Fruit fly (Drosophila melanogaster) whole organism, embryonic: ENCODE data around the gene Dhod.

Source experiments
- ATbp ChIP-seq: fragments of 200-800 bp; sonication (Bioruptor generic); optimal IDR thresholded peaks from 2 replicates; lab custom pipeline; 2017; ENCODE audit warnings: missing biosample characterization, mild to moderate bottlenecking, missing genetic modification characterization, missing genetic modification reagents
- Ada2b ChIP-seq: fragments of 200-800 bp; sonication (Bioruptor generic); IDR thresholded peaks from 2 replicates; pipeline ENCODE4 v1.3.6; 2022; ENCODE audit warnings: missing biosample characterization, missing genetic modification characterization
- CG11504 ChIP-seq: fragments of 200-800 bp; sonication (Bioruptor generic); optimal IDR thresholded peaks from 3 replicates; lab custom pipeline; 2019; ENCODE audit warnings: missing biosample characterization, mild to moderate bottlenecking, missing genetic modification characterization, moderate library complexity
- CG11560 ChIP-seq: fragments of 200-800 bp; sonication (Bioruptor generic); IDR thresholded peaks from 3 replicates; pipeline ENCODE4 v1.3.6; 2022; ENCODE audit warnings: missing biosample characterization, missing genetic modification characterization
- CG15696 ChIP-seq: fragments of 200-800 bp; sonication (Bioruptor generic); optimal IDR thresholded peaks from 2 replicates; lab custom pipeline; 2019; ENCODE audit warnings: missing biosample characterization, mild to moderate bottlenecking, missing genetic modification characterization, moderate library complexity
- CG17568 ChIP-seq: fragments of 200-800 bp; sonication (Bioruptor generic); optimal IDR thresholded peaks from 2 replicates; lab custom pipeline; 2018; ENCODE audit warnings: missing biosample characterization, mild to moderate bottlenecking, missing genetic modification characterization, moderate library complexity
- CG17612 ChIP-seq: fragments of 200-800 bp; sonication (Bioruptor generic); IDR thresholded peaks from 2 replicates; pipeline ENCODE4 v1.3.6; 2022; ENCODE audit warnings: missing biosample characterization, missing genetic modification characterization
- CG2202 ChIP-seq: fragments of 200-800 bp; sonication (Bioruptor generic); optimal IDR thresholded peaks from 2 replicates; lab custom pipeline; 2018; ENCODE audit warnings: missing biosample characterization, mild to moderate bottlenecking, missing genetic modification characterization
- CG30403 ChIP-seq: fragments of 200-800 bp; sonication (Bioruptor generic); optimal IDR thresholded peaks from 3 replicates; lab custom pipeline; 2016; ENCODE audit warnings: missing biosample characterization, missing genetic modification characterization
- CG31441 ChIP-seq: fragments of 200-800 bp; sonication (Bioruptor generic); IDR thresholded peaks from 2 replicates; pipeline ENCODE4 v1.3.6; 2022; ENCODE audit warnings: missing biosample characterization, missing genetic modification characterization
- CG34224 ChIP-seq: fragments of 200-800 bp; sonication (Bioruptor generic); IDR thresholded peaks from 3 replicates; pipeline ENCODE4 v1.3.6; 2022; ENCODE audit warnings: missing biosample characterization, missing genetic modification characterization; ENCODE audit not compliant: partially characterized antibody
- CG34376 ChIP-seq: fragments of 200-800 bp; sonication (Bioruptor generic); optimal IDR thresholded peaks from 2 replicates; lab custom pipeline; 2018; ENCODE audit warnings: missing biosample characterization, mild to moderate bottlenecking, missing genetic modification characterization
- CG4424 ChIP-seq: fragments of 200-800 bp; sonication (Bioruptor generic); optimal IDR thresholded peaks from 3 replicates; lab custom pipeline; 2016; ENCODE audit warnings: missing biosample characterization, missing genetic modification characterization
- CG4707 ChIP-seq: fragments of 200-800 bp; sonication (Bioruptor generic); optimal IDR thresholded peaks from 2 replicates; lab custom pipeline; 2018; ENCODE audit warnings: missing biosample characterization, mild to moderate bottlenecking, missing genetic modification characterization, moderate library complexity
- CG5245 ChIP-seq: fragments of 200-800 bp; sonication (Bioruptor generic); optimal IDR thresholded peaks from 3 replicates; lab custom pipeline; 2016; ENCODE audit warnings: missing biosample characterization, missing genetic modification characterization
- CG8089 ChIP-seq: fragments of 200-800 bp; sonication (Bioruptor generic); optimal IDR thresholded peaks from 3 replicates; lab custom pipeline; 2016; ENCODE audit warnings: missing biosample characterization, missing genetic modification characterization
- CG9215 ChIP-seq: fragments of 200-800 bp; sonication (Bioruptor generic); IDR thresholded peaks from 2 replicates; pipeline ENCODE4 v1.3.6; 2022; ENCODE audit warnings: missing biosample characterization, missing genetic modification characterization
- Chrac-16 ChIP-seq: fragments of 200-800 bp; sonication (Bioruptor generic); optimal IDR thresholded peaks from 3 replicates; lab custom pipeline; 2016; ENCODE audit warnings: missing biosample characterization, missing genetic modification characterization
- D19B ChIP-seq: fragments of 200-800 bp; sonication (Bioruptor generic); optimal IDR thresholded peaks from 2 replicates; lab custom pipeline; 2017; ENCODE audit warnings: missing biosample characterization, mild to moderate bottlenecking, missing genetic modification characterization
- Dek ChIP-seq: fragments of 200-800 bp; sonication (Bioruptor generic); optimal IDR thresholded peaks from 3 replicates; lab custom pipeline; 2019; ENCODE audit warnings: missing biosample characterization, mild to moderate bottlenecking, missing genetic modification characterization, moderate library complexity
- Doc2 ChIP-seq: fragments of 200-800 bp; sonication (Bioruptor generic); IDR thresholded peaks from 2 replicates; pipeline ENCODE4 v1.3.6; 2022; ENCODE audit warnings: missing biosample characterization, missing genetic modification characterization
- Doc3 ChIP-seq: fragments of 200-800 bp; sonication (Bioruptor generic); IDR thresholded peaks from 3 replicates; pipeline ENCODE4 v1.3.6; 2022; ENCODE audit warnings: missing biosample characterization, missing genetic modification characterization; ENCODE audit not compliant: partially characterized antibody
- Fer2 ChIP-seq: fragments of 200-800 bp; sonication (Bioruptor generic); optimal IDR thresholded peaks from 2 replicates; lab custom pipeline; 2018; ENCODE audit warnings: missing biosample characterization, mild to moderate bottlenecking, missing genetic modification characterization, moderate library complexity
- HmgD ChIP-seq: fragments of 200-800 bp; sonication (Bioruptor generic); optimal IDR thresholded peaks from 3 replicates; lab custom pipeline; 2016; ENCODE audit warnings: missing biosample characterization, missing genetic modification characterization
- HmgZ ChIP-seq: fragments of 200-800 bp; sonication (Bioruptor generic); optimal IDR thresholded peaks from 2 replicates; lab custom pipeline; 2018; ENCODE audit warnings: missing biosample characterization, mild to moderate bottlenecking, missing genetic modification characterization
- Kr ChIP-seq: fragments of 200-800 bp; sonication (Bioruptor generic); optimal IDR thresholded peaks from 2 replicates; lab custom pipeline; 2017; ENCODE audit warnings: missing biosample characterization, mild to moderate bottlenecking, missing genetic modification characterization
- Med ChIP-seq: fragments of 200-800 bp; sonication (Bioruptor generic); peaks from one replicate; lab custom pipeline; 2016; ENCODE audit warnings: missing biosample characterization, missing genetic modification characterization, mild to moderate bottlenecking, inconsistent platforms, moderate library complexity
- NC2β ChIP-seq: fragments of 200-800 bp; sonication (Bioruptor generic); optimal IDR thresholded peaks from 2 replicates; lab custom pipeline; 2016; ENCODE audit warnings: missing biosample characterization, missing genetic modification characterization
- NFAT ChIP-seq: fragments of 200-800 bp; sonication (Bioruptor generic); IDR thresholded peaks from 2 replicates; pipeline ENCODE4 v1.3.6; 2022; ENCODE audit warnings: missing biosample characterization, missing genetic modification characterization
- Nf-YA ChIP-seq: fragments of 200-800 bp; sonication (Bioruptor generic); IDR thresholded peaks from 2 replicates; pipeline ENCODE4 v1.3.6; 2022; ENCODE audit warnings: missing biosample characterization, missing genetic modification characterization
- Sry-β ChIP-seq: fragments of 200-800 bp; sonication (Bioruptor generic); optimal IDR thresholded peaks from 2 replicates; lab custom pipeline; 2018; ENCODE audit warnings: missing biosample characterization, mild to moderate bottlenecking, missing genetic modification characterization, moderate library complexity
- bowl ChIP-seq: fragments of 200-800 bp; sonication (Bioruptor generic); IDR thresholded peaks from 2 replicates; pipeline ENCODE4 v1.3.6; 2022; ENCODE audit warnings: missing biosample characterization, missing genetic modification characterization
- caup ChIP-seq: fragments of 200-800 bp; sonication (Bioruptor generic); optimal IDR thresholded peaks from 3 replicates; lab custom pipeline; 2017; ENCODE audit warnings: missing biosample characterization, mild to moderate bottlenecking, missing genetic modification characterization, moderate library complexity; ENCODE audit not compliant: severe bottlenecking
- corto ChIP-seq: fragments of 200-800 bp; sonication (Bioruptor generic); optimal IDR thresholded peaks from 2 replicates; lab custom pipeline; 2016; ENCODE audit warnings: missing biosample characterization, mild to moderate bottlenecking, missing genetic modification characterization, moderate library complexity
- crc ChIP-seq: fragments of 200-800 bp; sonication (Bioruptor generic); optimal IDR thresholded peaks from 2 replicates; lab custom pipeline; 2016; ENCODE audit warnings: missing biosample characterization, missing genetic modification characterization
- crp ChIP-seq, 2 experiments: fragments of 200-800 bp; sonication (Bioruptor generic); optimal IDR thresholded peaks; 2 replicates in 1 of 2; 3 replicates in 1 of 2; lab custom pipeline; 2017; ENCODE audit warnings: missing biosample characterization in 2 of 2, missing genetic modification characterization in 2 of 2, mild to moderate bottlenecking in 1 of 2, moderate library complexity in 1 of 2
- en ChIP-seq: fragments of 200-800 bp; sonication (Bioruptor generic); optimal IDR thresholded peaks from 2 replicates; lab custom pipeline; 2016; ENCODE audit warnings: missing biosample characterization, missing genetic modification characterization
- eyg ChIP-seq: fragments of 200-800 bp; sonication (Bioruptor generic); optimal IDR thresholded peaks from 3 replicates; lab custom pipeline; 2016; ENCODE audit warnings: missing biosample characterization, missing genetic modification characterization
- fd3F ChIP-seq: fragments of 200-800 bp; sonication (Bioruptor generic); optimal IDR thresholded peaks from 2 replicates; lab custom pipeline; 2018; ENCODE audit warnings: missing biosample characterization, mild to moderate bottlenecking, missing genetic modification characterization, moderate library complexity
- gfzf ChIP-seq: fragments of 200-800 bp; sonication (Bioruptor generic); optimal IDR thresholded peaks from 2 replicates; lab custom pipeline; 2016; ENCODE audit warnings: missing biosample characterization, mild to moderate bottlenecking, missing genetic modification characterization, moderate library complexity
- ham ChIP-seq: fragments of 200-800 bp; sonication (Bioruptor generic); IDR thresholded peaks from 2 replicates; pipeline ENCODE4 v1.3.6; 2022; ENCODE audit warnings: missing biosample characterization, missing genetic modification characterization
- hbn ChIP-seq: fragments of 200-800 bp; sonication (Bioruptor generic); IDR thresholded peaks from 2 replicates; pipeline ENCODE4 v1.3.6; 2022; ENCODE audit warnings: missing biosample characterization, missing genetic modification characterization; ENCODE audit not compliant: partially characterized antibody
- lov ChIP-seq, 2 experiments: fragments of 200-800 bp in 1 of 2; fragments of >200 bp in 1 of 2; sonication (Bioruptor generic) in 1 of 2; IDR thresholded peaks in 1 of 2; optimal IDR thresholded peaks in 1 of 2; 2 replicates in 1 of 2; 3 replicates in 1 of 2; pipeline versions ENCODE4 v1.3.6 to Lab custom; 2017 to 2022; ENCODE audit warnings: missing biosample characterization in 1 of 2, missing genetic modification characterization in 1 of 2
- mirr ChIP-seq: fragments of 200-800 bp; sonication (Bioruptor generic); optimal IDR thresholded peaks from 3 replicates; lab custom pipeline; 2018; ENCODE audit warnings: missing biosample characterization, mild to moderate bottlenecking, missing genetic modification characterization
- pros ChIP-seq: fragments of 200-800 bp; sonication (Bioruptor generic); optimal IDR thresholded peaks from 3 replicates; lab custom pipeline; 2019; ENCODE audit warnings: missing biosample characterization, mild to moderate bottlenecking, missing genetic modification characterization, moderate library complexity
- rib ChIP-seq: fragments of 200-800 bp; sonication (Bioruptor generic); IDR thresholded peaks from 2 replicates; pipeline ENCODE4 v1.3.6; 2022; ENCODE audit warnings: missing biosample characterization, missing genetic modification characterization
- sna ChIP-seq: fragments of 200-800 bp; sonication (Bioruptor generic); IDR thresholded peaks from 2 replicates; pipeline ENCODE4 v1.3.6; 2022; ENCODE audit warnings: missing biosample characterization, missing genetic modification characterization; ENCODE audit not compliant: partially characterized antibody
- zen ChIP-seq: fragments of 200-800 bp; sonication (Bioruptor generic); optimal IDR thresholded peaks from 3 replicates; lab custom pipeline; 2018; ENCODE audit warnings: missing biosample characterization, mild to moderate bottlenecking, missing genetic modification characterization, moderate library complexity

The Dhod gene

DNA sequence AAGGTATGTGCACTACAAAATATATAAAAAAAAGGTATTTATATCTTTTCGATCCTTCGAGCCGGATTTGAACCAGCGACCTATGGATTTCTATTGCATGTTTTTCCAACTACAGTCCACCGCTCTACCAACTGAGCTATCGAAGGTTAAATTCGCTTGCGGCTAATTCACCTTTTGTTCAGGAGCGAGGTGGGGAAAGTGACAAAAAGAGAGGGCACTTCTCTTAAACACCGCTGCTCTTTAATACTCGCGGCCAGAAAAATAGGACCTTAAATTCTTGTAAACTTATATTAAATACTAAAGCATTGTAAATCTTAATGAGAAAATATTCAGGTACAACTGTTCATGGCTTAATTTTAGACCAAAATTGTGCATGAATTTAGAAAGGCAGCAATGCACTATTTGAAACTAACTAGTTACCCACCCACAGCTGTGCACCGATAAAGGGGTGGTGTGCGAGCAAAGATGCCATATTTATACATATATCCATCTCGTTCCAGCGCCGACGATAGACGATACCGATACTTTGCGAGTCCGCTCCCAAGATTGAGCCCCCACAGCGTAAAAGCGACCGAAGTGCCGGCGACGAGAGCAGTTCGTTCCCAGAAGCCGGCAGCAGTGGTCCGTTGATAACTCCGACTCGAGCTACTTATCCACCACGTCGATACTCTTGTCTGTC lies 16.5 kb upstream of the Dhod start:
- TF ChIP-seq CG34376, result peak; percentile 99
- peak; percentile 90 for TF ChIP-seq CG17612 (GFP tag; lab: Robert Waterston, UW)
- TF ChIP-seq en (GFP tag; lab: Kevin White, UChicago), result peak; percentile 96
- TF ChIP-seq CG4424 (GFP tag; lab: Kevin White, UChicago), result peak; percentile 98
- peak; percentile 97 for TF ChIP-seq Chrac-16 (GFP tag; lab: Kevin White, UChicago)
- TF ChIP-seq crc (GFP tag; lab: Kevin White, UChicago), result peak; percentile 96
- peak; percentile 92 for TF ChIP-seq Fer2 (tag; lab: Kevin White, UChicago)
- TF ChIP-seq pros, result peak; percentile 87
- TF ChIP-seq D19B, result peak; percentile 91
- TF ChIP-seq CG31441 (GFP tag; lab: Robert Waterston, UW), result peak; percentile 98
- peak; percentile 98 for TF ChIP-seq CG17568 (GFP tag; lab: Kevin White, UChicago)
- TF ChIP-seq Ada2b (GFP tag; lab: Robert Waterston, UW), result peak; percentile 97
- peak; percentile 89 for TF ChIP-seq CG9215 (GFP tag; lab: Robert Waterston, UW)
- peak; percentile 69; the same call in 1 of the 3 replicates for TF ChIP-seq CG34224 (GFP tag; lab: Robert Waterston, UW)
- peak; percentile 96 for TF ChIP-seq zen (tag; lab: Kevin White, UChicago)
- peak; percentile 32 for TF ChIP-seq gfzf
- TF ChIP-seq corto (GFP tag; lab: Kevin White, UChicago), result peak; percentile 98
- TF ChIP-seq HmgZ (tag; lab: Kevin White, UChicago), result peak; percentile 99
- TF ChIP-seq Doc2 (GFP tag; lab: Robert Waterston, UW), result peak; percentile 55; the same call in 1 of the 2 replicates
- TF ChIP-seq Dek (tag; lab: Kevin White, UChicago), result peak; percentile 98
- TF ChIP-seq NC2β (GFP tag; lab: Kevin White, UChicago), result peak; percentile 98
- TF ChIP-seq HmgD (GFP tag; lab: Kevin White, UChicago), result peak; percentile 95
- peak; percentile 98 for TF ChIP-seq caup (GFP tag; lab: Kevin White, UChicago)
- TF ChIP-seq CG2202 (tag; lab: Kevin White, UChicago), result peak; percentile 98
- peak; percentile 97 for TF ChIP-seq CG5245 (GFP tag; lab: Kevin White, UChicago)
- peak; percentile 96 for TF ChIP-seq rib (GFP tag; lab: Robert Waterston, UW)
- peak; percentile 92 for TF ChIP-seq fd3F (GFP tag; lab: Kevin White, UChicago)
- peak; percentile 74 for TF ChIP-seq Sry-β (GFP tag; lab: Kevin White, UChicago)
- TF ChIP-seq CG8089 (GFP tag; lab: Kevin White, UChicago), result peak; percentile 95
- peak; percentile 94 for TF ChIP-seq mirr (GFP tag; lab: Kevin White, UChicago)
- TF ChIP-seq hbn (GFP tag; lab: Robert Waterston, UW), result peak; percentile 65; the same call in 1 of the 2 replicates
- peak; percentile 97 for TF ChIP-seq CG11504 (tag; lab: Kevin White, UChicago)
- TF ChIP-seq Nf-YA (GFP tag; lab: Robert Waterston, UW), result peak; percentile 96
- peak; percentile 32 to 77 for TF ChIP-seq crp (GFP tag; optimal IDR thresholded peaks at IDR 0.05; lab: Kevin White, UChicago)
- no peak for TF ChIP-seq lov (optimal IDR thresholded peaks at IDR 0.05; lab: Kevin White, UChicago)
- peak; percentile 94 for TF ChIP-seq lov (GFP tag; IDR thresholded peaks at IDR 0.05; lab: Robert Waterston, UW)
- peak; percentile 98 for TF ChIP-seq CG30403 (GFP tag; lab: Kevin White, UChicago)
- TF ChIP-seq Doc3, result 0 out of 3 replicates have a peak, but pooled peaks have one; percentile 34
- TF ChIP-seq ATbp (GFP tag; lab: Kevin White, UChicago), result peak; percentile 99
- TF ChIP-seq sna (GFP tag; lab: Robert Waterston, UW), result no peak; the same call in 1 of the 2 replicates
- TF ChIP-seq CG11560 (tag; lab: Robert Waterston, UW), result peak; percentile 84
- TF ChIP-seq eyg (GFP tag; lab: Kevin White, UChicago), result peak; percentile 95
- TF ChIP-seq CG4707 (GFP tag; lab: Kevin White, UChicago), result peak; percentile 95
- TF ChIP-seq NFAT (GFP tag; lab: Robert Waterston, UW), result peak; percentile 92
- TF ChIP-seq ham (GFP tag; lab: Robert Waterston, UW), result peak; percentile 85
- peak; percentile 93 for TF ChIP-seq CG15696 (tag; lab: Kevin White, UChicago)
- TF ChIP-seq Med (GFP tag; lab: Kevin White, UChicago), result peak; percentile 100
- peak; percentile 91 for TF ChIP-seq bowl (GFP tag; lab: Robert Waterston, UW)
- TF ChIP-seq Kr (GFP tag; lab: Kevin White, UChicago), result peak; percentile 99
